Fruit fly (Drosophila melanogaster) whole organism, embryonic: ENCODE data around the gene ppk24.

Experiments
- Atf6 ChIP-seq: fragments of 200-800 bp; sonication (Bioruptor generic); IDR thresholded peaks from 2 replicates; pipeline ENCODE4 v1.3.6; 2022; ENCODE audit warnings: missing biosample characterization, missing genetic modification characterization
- CG10147 ChIP-seq: fragments of 200-800 bp; sonication (Bioruptor generic); optimal IDR thresholded peaks from 2 replicates; lab custom pipeline; 2019; ENCODE audit warnings: missing biosample characterization, mild to moderate bottlenecking, missing genetic modification characterization, moderate library complexity
- CG10543 ChIP-seq: fragments of 200-800 bp; sonication (Bioruptor generic); optimal IDR thresholded peaks from 3 replicates; lab custom pipeline; 2017; ENCODE audit warnings: missing biosample characterization, mild to moderate bottlenecking, missing genetic modification characterization, moderate library complexity
- CG14014 ChIP-seq: fragments of 200-800 bp; sonication (Bioruptor generic); IDR thresholded peaks from 2 replicates; pipeline ENCODE4 v1.3.6; 2022; ENCODE audit warnings: missing biosample characterization, missing genetic modification characterization
- CG15514 ChIP-seq: fragments of 200-800 bp; sonication (Bioruptor generic); optimal IDR thresholded peaks from 3 replicates; lab custom pipeline; 2017; ENCODE audit warnings: missing biosample characterization, missing genetic modification characterization, mild to moderate bottlenecking, moderate library complexity, missing genetic modification reagents
- CG16863 ChIP-seq: fragments of 200-800 bp; sonication (Bioruptor generic); optimal IDR thresholded peaks from 3 replicates; lab custom pipeline; 2016; ENCODE audit warnings: missing biosample characterization, missing genetic modification characterization
- CG2889 ChIP-seq: fragments of 200-800 bp; sonication (Bioruptor generic); IDR thresholded peaks from 3 replicates; pipeline ENCODE4 v1.3.6; 2022; ENCODE audit warnings: missing biosample characterization, missing genetic modification characterization
- CG30431 ChIP-seq: fragments of 200-800 bp; sonication (Bioruptor generic); optimal IDR thresholded peaks from 2 replicates; lab custom pipeline; 2017; ENCODE audit warnings: missing biosample characterization, missing genetic modification characterization
- CG31365 ChIP-seq: fragments of 200-800 bp; sonication (Bioruptor generic); optimal IDR thresholded peaks from 2 replicates; lab custom pipeline; 2018; ENCODE audit warnings: missing biosample characterization, mild to moderate bottlenecking, missing genetic modification characterization
- CG32532 ChIP-seq: fragments of 200-800 bp; sonication (Bioruptor generic); IDR thresholded peaks from 2 replicates; pipeline ENCODE4 v1.3.6; 2022; ENCODE audit warnings: missing biosample characterization, missing genetic modification characterization
- CG34422 ChIP-seq: fragments of 200-800 bp; sonication (Bioruptor generic); IDR thresholded peaks from 3 replicates; pipeline ENCODE4 v1.3.6; 2022; ENCODE audit warnings: missing biosample characterization, missing genetic modification characterization
- CG4617 ChIP-seq: fragments of 200-800 bp; sonication (Bioruptor generic); optimal IDR thresholded peaks from 3 replicates; lab custom pipeline; 2016; ENCODE audit warnings: missing biosample characterization, missing genetic modification characterization, borderline replicate concordance
- CG6689 ChIP-seq: fragments of 200-800 bp; sonication (Bioruptor generic); IDR thresholded peaks from 2 replicates; pipeline ENCODE4 v1.3.6; 2022; ENCODE audit warnings: missing biosample characterization, missing genetic modification characterization
- CkIIα-i1 ChIP-seq: fragments of 200-800 bp; sonication (Bioruptor generic); IDR thresholded peaks from 2 replicates; pipeline ENCODE4 v1.3.6; 2022; ENCODE audit warnings: missing biosample characterization, missing genetic modification characterization
- Dp ChIP-seq: fragments of 200-800 bp; sonication (Bioruptor generic); optimal IDR thresholded peaks from 2 replicates; lab custom pipeline; 2018; ENCODE audit warnings: missing biosample characterization, mild to moderate bottlenecking, missing genetic modification characterization, moderate library complexity
- Elba2 ChIP-seq: fragments of 200-800 bp; sonication (Bioruptor generic); optimal IDR thresholded peaks from 3 replicates; lab custom pipeline; 2016; ENCODE audit warnings: missing biosample characterization, missing genetic modification characterization
- Gug ChIP-seq: fragments of 200-800 bp; sonication (Bioruptor generic); IDR thresholded peaks from 4 replicates; pipeline ENCODE4 v1.3.6; 2022; ENCODE audit warnings: missing biosample characterization, missing genetic modification characterization
- Hmr ChIP-seq: fragments of 200-800 bp; sonication (Bioruptor generic); optimal IDR thresholded peaks from 3 replicates; lab custom pipeline; 2017; ENCODE audit warnings: mild to moderate bottlenecking, missing biosample characterization, missing genetic modification reagents, missing genetic modification characterization
- Hr78 ChIP-seq, 2 experiments: fragments of 200-800 bp in 1 of 2; fragments of >200 bp in 1 of 2; sonication (Bioruptor generic) in 1 of 2; optimal IDR thresholded peaks; 2 replicates each; lab custom pipeline; 2017 to 2019; ENCODE audit warnings: missing biosample characterization in 2 of 2, missing genetic modification characterization in 2 of 2, mild to moderate bottlenecking in 1 of 2, moderate library complexity in 1 of 2
- Jarid2 ChIP-seq: fragments of 200-800 bp; sonication (Bioruptor generic); optimal IDR thresholded peaks from 3 replicates; lab custom pipeline; 2017; ENCODE audit warnings: mild to moderate bottlenecking, missing biosample characterization, missing genetic modification reagents, missing genetic modification characterization
- Max ChIP-seq: fragments of 200-800 bp; sonication (Bioruptor generic); optimal IDR thresholded peaks from 2 replicates; lab custom pipeline; 2016; ENCODE audit warnings: missing biosample characterization, mild to moderate bottlenecking, missing genetic modification characterization
- Mes4 ChIP-seq: fragments of 200-800 bp; sonication (Bioruptor generic); optimal IDR thresholded peaks from 2 replicates; lab custom pipeline; 2016; ENCODE audit warnings: missing biosample characterization, missing genetic modification characterization
- Opbp ChIP-seq: fragments of 200-800 bp; sonication (Bioruptor generic); IDR thresholded peaks from 3 replicates; pipeline ENCODE4 v1.3.6; 2022; ENCODE audit warnings: missing biosample characterization, missing genetic modification characterization; ENCODE audit not compliant: partially characterized antibody
- PHDP ChIP-seq: fragments of 200-800 bp; sonication (Bioruptor generic); optimal IDR thresholded peaks from 3 replicates; lab custom pipeline; 2018; ENCODE audit warnings: missing biosample characterization, mild to moderate bottlenecking, missing genetic modification characterization, moderate library complexity
- Sry-β ChIP-seq: fragments of 200-800 bp; sonication (Bioruptor generic); optimal IDR thresholded peaks from 2 replicates; lab custom pipeline; 2018; ENCODE audit warnings: missing biosample characterization, mild to moderate bottlenecking, missing genetic modification characterization, moderate library complexity
- abd-A ChIP-seq: fragments of 200-800 bp; sonication (Bioruptor generic); optimal IDR thresholded peaks from 3 replicates; lab custom pipeline; 2019; ENCODE audit warnings: missing biosample characterization, mild to moderate bottlenecking, missing genetic modification characterization, moderate library complexity
- ap ChIP-seq: fragments of 200-800 bp; sonication (Bioruptor generic); IDR thresholded peaks from 2 replicates; pipeline ENCODE4 v1.3.6; 2022; ENCODE audit warnings: missing biosample characterization, missing genetic modification characterization
- ato ChIP-seq: fragments of 200-800 bp; sonication (Bioruptor generic); IDR thresholded peaks from 2 replicates; pipeline ENCODE4 v1.3.6; 2022; ENCODE audit warnings: missing biosample characterization, missing genetic modification characterization; ENCODE audit not compliant: partially characterized antibody
- bab2 ChIP-seq: fragments of 200-800 bp; sonication (Bioruptor generic); optimal IDR thresholded peaks from 2 replicates; lab custom pipeline; 2016; ENCODE audit warnings: missing biosample characterization, missing genetic modification characterization
- caup ChIP-seq: fragments of 200-800 bp; sonication (Bioruptor generic); optimal IDR thresholded peaks from 3 replicates; lab custom pipeline; 2017; ENCODE audit warnings: missing biosample characterization, mild to moderate bottlenecking, missing genetic modification characterization, moderate library complexity; ENCODE audit not compliant: severe bottlenecking
- crol ChIP-seq: fragments of 200-800 bp; sonication (Bioruptor generic); IDR thresholded peaks from 2 replicates; pipeline ENCODE4 v1.3.6; 2022; ENCODE audit warnings: missing biosample characterization, missing genetic modification characterization
- dm ChIP-seq: fragments of 200-800 bp; sonication (Bioruptor generic); optimal IDR thresholded peaks from 3 replicates; lab custom pipeline; 2016; ENCODE audit warnings: missing biosample characterization, missing genetic modification characterization
- fd3F ChIP-seq: fragments of 200-800 bp; sonication (Bioruptor generic); optimal IDR thresholded peaks from 2 replicates; lab custom pipeline; 2018; ENCODE audit warnings: missing biosample characterization, mild to moderate bottlenecking, missing genetic modification characterization, moderate library complexity
- fru ChIP-seq: fragments of >200 bp; optimal IDR thresholded peaks from 2 replicates; lab custom pipeline; 2017
- gsb ChIP-seq: fragments of 200-800 bp; sonication (Bioruptor generic); IDR thresholded peaks from 2 replicates; pipeline ENCODE4 v1.3.6; 2022; ENCODE audit warnings: missing biosample characterization, missing genetic modification characterization
- hbn ChIP-seq: fragments of 200-800 bp; sonication (Bioruptor generic); IDR thresholded peaks from 2 replicates; pipeline ENCODE4 v1.3.6; 2022; ENCODE audit warnings: missing biosample characterization, missing genetic modification characterization; ENCODE audit not compliant: partially characterized antibody
- ken ChIP-seq: fragments of 200-800 bp; sonication (Bioruptor generic); IDR thresholded peaks from 3 replicates; pipeline ENCODE4 v1.3.6; 2022; ENCODE audit warnings: missing biosample characterization, missing genetic modification characterization
- oc ChIP-seq: fragments of 200-800 bp; sonication (Bioruptor generic); optimal IDR thresholded peaks from 2 replicates; lab custom pipeline; 2018; ENCODE audit warnings: missing biosample characterization, mild to moderate bottlenecking, missing genetic modification characterization, moderate library complexity
- otp ChIP-seq: fragments of 200-800 bp; sonication (Bioruptor generic); IDR thresholded peaks from 3 replicates; pipeline ENCODE4, ENCODE4 v1.3.6; 2022; ENCODE audit warnings: missing biosample characterization, missing genetic modification characterization
- scrt ChIP-seq: fragments of 200-800 bp; sonication (Bioruptor generic); optimal IDR thresholded peaks from 2 replicates; lab custom pipeline; 2018; ENCODE audit warnings: missing biosample characterization, mild to moderate bottlenecking, missing genetic modification characterization, moderate library complexity
- sens-2 ChIP-seq: fragments of 200-800 bp; sonication (Bioruptor generic); IDR thresholded peaks from 2 replicates; pipeline ENCODE4 v1.3.6; 2022; ENCODE audit warnings: missing biosample characterization, missing genetic modification characterization
- seq ChIP-seq: fragments of 200-800 bp; sonication (Bioruptor generic); IDR thresholded peaks from 2 replicates; pipeline ENCODE4 v1.3.6; 2022; ENCODE audit warnings: missing biosample characterization, missing genetic modification characterization
- slp2 ChIP-seq: fragments of 200-800 bp; sonication (Bioruptor generic); optimal IDR thresholded peaks from 2 replicates; lab custom pipeline; 2016; ENCODE audit warnings: missing biosample characterization, missing genetic modification characterization
- sob ChIP-seq: fragments of 200-800 bp; sonication (Bioruptor generic); IDR thresholded peaks from 2 replicates; pipeline ENCODE4 v1.3.6; 2022; ENCODE audit warnings: missing biosample characterization, missing genetic modification characterization
- stc ChIP-seq: fragments of 200-800 bp; sonication (Bioruptor generic); IDR thresholded peaks from 2 replicates; pipeline ENCODE4 v1.3.6; 2022; ENCODE audit warnings: missing biosample characterization, missing genetic modification characterization
- vvl ChIP-seq: fragments of 200-800 bp; sonication (Bioruptor generic); IDR thresholded peaks from 2 replicates; pipeline ENCODE4 v1.3.6; 2022; ENCODE audit warnings: missing biosample characterization, missing genetic modification characterization
- wek ChIP-seq: fragments of 200-800 bp; sonication (Bioruptor generic); optimal IDR thresholded peaks from 3 replicates; lab custom pipeline; 2018; ENCODE audit warnings: missing biosample characterization, mild to moderate bottlenecking, missing genetic modification characterization, moderate library complexity
- zen2 ChIP-seq: fragments of 200-800 bp; sonication (Bioruptor generic); IDR thresholded peaks from 3 replicates; pipeline ENCODE4 v1.3.6; 2022; ENCODE audit warnings: missing biosample characterization, missing genetic modification characterization; ENCODE audit not compliant: partially characterized antibody

Gene ppk24

DNA sequence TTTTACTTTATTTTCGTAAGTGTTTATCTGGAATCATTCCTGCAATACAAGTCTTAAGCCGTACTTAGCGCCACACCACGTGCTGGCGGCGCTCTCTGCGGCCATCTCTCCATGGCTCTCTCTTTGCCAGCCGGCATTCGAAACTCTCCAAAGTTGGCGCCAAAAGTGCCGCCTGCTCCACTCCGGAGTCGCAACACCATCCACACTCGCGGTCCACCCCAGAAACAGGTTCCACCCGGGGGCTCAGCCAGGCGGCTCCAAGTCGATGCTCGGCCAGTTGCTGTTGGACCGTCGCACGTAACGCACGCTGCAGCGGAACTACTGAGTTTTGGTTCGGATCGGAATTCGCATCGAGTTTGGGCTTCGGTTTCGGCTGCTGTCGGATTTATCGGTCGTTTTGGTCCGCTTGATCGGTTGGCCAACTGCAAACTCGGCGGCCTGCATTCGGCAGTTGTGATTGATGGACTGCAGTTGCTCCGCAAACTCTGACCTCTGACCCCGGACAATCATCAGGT is 45.4 kb downstream of the ppk24 start, which contains the start of gene CG34347 (continued):
- peak; percentile 42 for TF ChIP-seq oc (tag; lab: Kevin White, UChicago)
- TF ChIP-seq Jarid2 (GFP tag; lab: Kevin White, UChicago): peak; percentile 97
- TF ChIP-seq gsb (GFP tag; lab: Robert Waterston, UW): 0 out of 2 replicates have a peak, but pooled peaks have one; percentile 18
- TF ChIP-seq Elba2: no peak
- TF ChIP-seq ken (GFP tag; lab: Robert Waterston, UW): 0 out of 3 replicates have a peak, but pooled peaks have one; percentile 45
- TF ChIP-seq Max (GFP tag; lab: Kevin White, UChicago): peak; percentile 58
- peak; percentile 15 for TF ChIP-seq scrt (GFP tag; lab: Kevin White, UChicago)
- TF ChIP-seq CG30431 (GFP tag; lab: Kevin White, UChicago): no peak
- TF ChIP-seq bab2 (GFP tag; lab: Kevin White, UChicago): no peak
- TF ChIP-seq CG6689: no peak
- 0 out of 2 replicates have a peak, but pooled peaks have one; percentile 24 for TF ChIP-seq stc
- TF ChIP-seq CkIIα-i1: no peak
- TF ChIP-seq CG10543 (GFP tag; lab: Kevin White, UChicago): peak; percentile 2
- peak; percentile 1 for TF ChIP-seq Hmr (GFP tag; lab: Kevin White, UChicago)
- peak; percentile 56; the same call in 1 of the 3 replicates for TF ChIP-seq Opbp (GFP tag; lab: Robert Waterston, UW)
- TF ChIP-seq CG10147 (GFP tag; lab: Kevin White, UChicago): no peak
- peak; percentile 10 for TF ChIP-seq PHDP (tag; lab: Kevin White, UChicago)
- TF ChIP-seq slp2 (GFP tag; lab: Kevin White, UChicago): no peak
- TF ChIP-seq vvl (GFP tag; lab: Robert Waterston, UW): peak; percentile 69
- peak; percentile 52 for TF ChIP-seq abd-A
- TF ChIP-seq caup (GFP tag; lab: Kevin White, UChicago): peak; percentile 60
- peak; percentile 1 for TF ChIP-seq CG16863 (GFP tag; lab: Kevin White, UChicago)
- TF ChIP-seq dm: peak; percentile 48
- TF ChIP-seq otp (GFP tag; lab: Robert Waterston, UW): peak; percentile 32; the same call in 1 of the 3 replicates
- peak; percentile 75; the same call in 1 of the 3 replicates for TF ChIP-seq CG34422 (GFP tag; lab: Robert Waterston, UW)
- no peak for TF ChIP-seq fd3F (GFP tag; lab: Kevin White, UChicago)
- TF ChIP-seq CG15514 (GFP tag; lab: Kevin White, UChicago): peak; percentile 28
- TF ChIP-seq ato (GFP tag; lab: Robert Waterston, UW): peak; percentile 50; the same call in 1 of the 2 replicates
- no peak for TF ChIP-seq Sry-β (GFP tag; lab: Kevin White, UChicago)
- TF ChIP-seq ap (GFP tag; lab: Robert Waterston, UW): no peak
- TF ChIP-seq CG14014 (GFP tag; lab: Robert Waterston, UW): peak; percentile 35; the same call in 1 of the 2 replicates
- TF ChIP-seq Atf6 (GFP tag; lab: Robert Waterston, UW): no peak
- TF ChIP-seq CG2889: 0 out of 3 replicates have a peak, but pooled peaks have one; percentile 5
- TF ChIP-seq hbn (GFP tag; lab: Robert Waterston, UW): peak; percentile 19; the same call in 1 of the 2 replicates
- peak; percentile 31 for TF ChIP-seq Dp (GFP tag; lab: Kevin White, UChicago)
- TF ChIP-seq crol (GFP tag; lab: Robert Waterston, UW): 0 out of 2 replicates have a peak, but pooled peaks have one; percentile 28
- TF ChIP-seq Hr78 (GFP tag; optimal IDR thresholded peaks at IDR 0.05; lab: Kevin White, UChicago): peak in 1 of 2 experiments; percentile 94
- 0 out of 4 replicates have a peak, but pooled peaks have one; percentile 36 for TF ChIP-seq Gug
- TF ChIP-seq seq (GFP tag; lab: Robert Waterston, UW): 0 out of 2 replicates have a peak, but pooled peaks have one; percentile 9
- peak; percentile 69; the same call in 2 of the 3 replicates for TF ChIP-seq zen2 (GFP tag; lab: Robert Waterston, UW)
- TF ChIP-seq sob (GFP tag; lab: Robert Waterston, UW): 0 out of 2 replicates have a peak, but pooled peaks have one; percentile 23
- peak; percentile 35; the same call in 1 of the 2 replicates for TF ChIP-seq CG32532 (GFP tag; lab: Robert Waterston, UW)
- peak; percentile 7 for TF ChIP-seq wek (GFP tag; lab: Kevin White, UChicago)
- no peak for TF ChIP-seq CG4617 (GFP tag; lab: Kevin White, UChicago)
- TF ChIP-seq Mes4 (GFP tag; lab: Kevin White, UChicago): peak; percentile 5
- peak; percentile 27; the same call in 1 of the 2 replicates for TF ChIP-seq sens-2 (GFP tag; lab: Robert Waterston, UW)
- TF ChIP-seq CG31365 (tag; lab: Kevin White, UChicago): no peak
- no peak for TF ChIP-seq fru
